Worm (Caenorhabditis elegans) whole organism, L4/young adult: ENCODE measurements around the gene E02C12.12.

Experiments used
- W03F9.2 ChIP-seq: fragments of 150-350 bp; optimal IDR thresholded peaks from 2 replicates; lab custom pipeline; 2014; ENCODE audit warnings: missing biosample characterization, missing genetic modification characterization
- dao-5 ChIP-seq: sonication (generic microtip); optimal IDR thresholded peaks from 2 replicates; lab custom pipeline; 2016; ENCODE audit warnings: missing genotype, missing genetic modification characterization, moderate library complexity, missing compliant biosample characterization
- him-1 ChIP-seq: sonication (generic microtip); optimal IDR thresholded peaks from 2 replicates; lab custom pipeline; 2016; ENCODE audit warnings: missing genotype, missing genetic modification reagents, missing genetic modification characterization, missing compliant biosample characterization

ce11 chrV:9384359-9384758 lies 2.2 kb upstream of the E02C12.12 start:
- TF ChIP-seq him-1 (tag; lab: Kevin White, UChicago) = no peak
- TF ChIP-seq W03F9.2 (tag; lab: Kevin White, UChicago) = no peak
- no peak for TF ChIP-seq dao-5
